Worm (Caenorhabditis elegans) whole organism, L4/young adult: ENCODE data around the gene exc-7.

Source experiments
- W03F9.2 ChIP-seq: fragments of 150-350 bp; optimal IDR thresholded peaks from 2 replicates; lab custom pipeline; 2014; ENCODE audit warnings: missing biosample characterization, missing genetic modification characterization
- dao-5 ChIP-seq: sonication (generic microtip); optimal IDR thresholded peaks from 2 replicates; lab custom pipeline; 2016; ENCODE audit warnings: missing genotype, missing genetic modification characterization, moderate library complexity, missing compliant biosample characterization
- him-1 ChIP-seq: sonication (generic microtip); optimal IDR thresholded peaks from 2 replicates; lab custom pipeline; 2016; ENCODE audit warnings: missing genotype, missing genetic modification reagents, missing genetic modification characterization, missing compliant biosample characterization

exc-7 gene

ce11 chrII:9617039-9617901 lies 41.5 kb downstream of the exc-7 start, which contains the start of gene hal-3:
Gene hal-3, minus strand, starts transcription at chrII:9617125.
- no peak for TF ChIP-seq dao-5
- TF ChIP-seq W03F9.2 (tag; lab: Kevin White, UChicago) = peak; percentile 16
- TF ChIP-seq him-1 (tag; lab: Kevin White, UChicago) = no peak

- no peak for TF ChIP-seq W03F9.2 (tag; lab: Kevin White, UChicago)
- TF ChIP-seq him-1 (tag; lab: Kevin White, UChicago) = no peak
- TF ChIP-seq dao-5 = no peak
Measured at ce11 chrII:9617902-9618245, 42.1 kb downstream of the exc-7 start.

- TF ChIP-seq W03F9.2 (tag; lab: Kevin White, UChicago) (no peak), dao-5 (no peak), him-1 (tag; lab: Kevin White, UChicago) (no peak)
Measured at ce11 chrII:9618759-9619158, 43.0 kb downstream of the exc-7 start.

ce11 chrII:9619402-9619862 lies 43.7 kb downstream of the exc-7 start:
- no peak for TF ChIP-seq W03F9.2 (tag; lab: Kevin White, UChicago)
- no peak for TF ChIP-seq him-1 (tag; lab: Kevin White, UChicago)
- TF ChIP-seq dao-5 = no peak

ce11 chrII:9619995-9620535 lies 44.3 kb downstream of the exc-7 start:
- no peak for TF ChIP-seq dao-5
- no peak for TF ChIP-seq him-1 (tag; lab: Kevin White, UChicago)
- TF ChIP-seq W03F9.2 (tag; lab: Kevin White, UChicago) = no peak

ce11 chrII:9620616-9621015 lies 44.8 kb downstream of the exc-7 start:
- TF ChIP-seq W03F9.2 (tag; lab: Kevin White, UChicago) = no peak
- TF ChIP-seq him-1 (tag; lab: Kevin White, UChicago) = no peak
- TF ChIP-seq dao-5 = no peak

- no peak for TF ChIP-seq him-1 (tag; lab: Kevin White, UChicago)
- no peak for TF ChIP-seq dao-5
- TF ChIP-seq W03F9.2 (tag; lab: Kevin White, UChicago) = no peak
Measured at ce11 chrII:9621121-9621520, 45.4 kb downstream of the exc-7 start.

- no peak for TF ChIP-seq him-1 (tag; lab: Kevin White, UChicago)
- peak; percentile 14 for TF ChIP-seq W03F9.2 (tag; lab: Kevin White, UChicago)
- no peak for TF ChIP-seq dao-5
Measured at ce11 chrII:9621913-9622348, 46.2 kb downstream of the exc-7 start.

- TF ChIP-seq W03F9.2 (tag; lab: Kevin White, UChicago) (peak; percentile 35), him-1 (tag; lab: Kevin White, UChicago) (no peak)
Measured at ce11 chrII:9624110-9624695, 48.4 kb downstream of the exc-7 start, which contains the start of the genes dnj-20 and ZK1307.8. Gene dnj-20, minus strand, starts transcription at chrII:9624176. Gene ZK1307.8, plus strand, starts transcription at chrII:9624613.

- TF ChIP-seq W03F9.2 (tag; lab: Kevin White, UChicago) (no peak), dao-5 (no peak), him-1 (tag; lab: Kevin White, UChicago) (no peak)
Measured at ce11 chrII:9625930-9626329, 50.2 kb downstream of the exc-7 start.
